Worm (Caenorhabditis elegans): Measurements from ENCODE around the gene Y116F11B.8.

- no peak for TF ChIP-seq ceh-82 (tag; optimal IDR thresholded peaks at IDR 0.05)
- no peak for TF ChIP-seq unc-62 (GFP tag; optimal IDR thresholded peaks at IDR 0.05)
- TF ChIP-seq elt-3 (tag; optimal IDR thresholded peaks at IDR 0.05) = no peak
- TF ChIP-seq ama-1 (optimal IDR thresholded peaks at IDR 0.05) = no peak
- no peak for TF ChIP-seq snpc-4 (tag; optimal IDR thresholded peaks at IDR 0.05)
- TF ChIP-seq aly-2 (tag; optimal IDR thresholded peaks at IDR 0.05) = no peak
- no peak for TF ChIP-seq fkh-2 (tag; optimal IDR thresholded peaks at IDR 0.05)
- no peak for TF ChIP-seq tbx-2 (tag; optimal IDR thresholded peaks at IDR 0.05)
- TF ChIP-seq unc-39 (tag; optimal IDR thresholded peaks at IDR 0.05) = no peak
- no peak for TF ChIP-seq zag-1 (tag; optimal IDR thresholded peaks at IDR 0.05)
- no peak for TF ChIP-seq elt-2 (tag; optimal IDR thresholded peaks at IDR 0.05)
- TF ChIP-seq ceh-16 (tag; optimal IDR thresholded peaks at IDR 0.05) = no peak
- no peak for TF ChIP-seq pha-4 (tag; optimal IDR thresholded peaks at IDR 0.05)
These were observed 21.3 kb upstream of the Y116F11B.8 start, which contains the start of gene srw-38 for ce11 chrV:19836142-19836541.
